Fruit fly (Drosophila melanogaster): ENCODE measurements around the gene Top1.

Gene Top1

dm6 chrX:15296969-15297816, 22.1 kb upstream of the Top1 start, which contains the start of gene gce (continued):
- TF ChIP-seq YL-1 (GFP tag; optimal IDR thresholded peaks at IDR 0.05) (no peak), Dll (GFP tag; IDR thresholded peaks at IDR 0.05; ENCODE audit: partially characterized antibody) (no peak), TFAM (GFP tag; optimal IDR thresholded peaks at IDR 0.05) (no peak), corto (GFP tag; optimal IDR thresholded peaks at IDR 0.05) (no peak), sd (tag; optimal IDR thresholded peaks at IDR 0.05) (peak; percentile 5), CG4282 (GFP tag; optimal IDR thresholded peaks at IDR 0.05) (no peak), exex (tag; optimal IDR thresholded peaks at IDR 0.05) (no peak), Spps (tag; optimal IDR thresholded peaks at IDR 0.05) (no peak), CG10462 (GFP tag; optimal IDR thresholded peaks at IDR 0.05) (no peak), gsb-n (tag; optimal IDR thresholded peaks at IDR 0.05) (no peak), CG2116 (GFP tag; optimal IDR thresholded peaks at IDR 0.05) (no peak), CG6654 (GFP tag; optimal IDR thresholded peaks at IDR 0.05) (peak; percentile 22), zfh1 (GFP tag; IDR thresholded peaks at IDR 0.05) (no peak), br (optimal IDR thresholded peaks at IDR 0.05) (no peak), CG15601 (tag; optimal IDR thresholded peaks at IDR 0.05) (no peak), CG7987 (GFP tag; optimal IDR thresholded peaks at IDR 0.05) (no peak), sim (GFP tag; IDR thresholded peaks at IDR 0.05) (no peak), CG14710 (tag; optimal IDR thresholded peaks at IDR 0.05) (no peak), CG8765 (GFP tag; IDR thresholded peaks at IDR 0.05) (no peak), ase (GFP tag; IDR thresholded peaks at IDR 0.05) (no peak), MBD-R2 (GFP tag; IDR thresholded peaks at IDR 0.05) (0 out of 2 replicates have a peak, but pooled peaks have one; percentile 5), nau (GFP tag; optimal IDR thresholded peaks at IDR 0.05) (no peak), CG8281 (tag; optimal IDR thresholded peaks at IDR 0.05) (peak; percentile 18), sr (GFP tag; IDR thresholded peaks at IDR 0.05) (no peak), CG2678 (tag; optimal IDR thresholded peaks at IDR 0.05) (peak; percentile 87), zen2 (GFP tag; IDR thresholded peaks at IDR 0.05; ENCODE audit: partially characterized antibody) (no peak), ash1 (GFP tag; optimal IDR thresholded peaks at IDR 0.05) (no peak), Optix (GFP tag; IDR thresholded peaks at IDR 0.05) (no peak), CTCF (GFP tag; optimal IDR thresholded peaks at IDR 0.05) (no peak), CG3995 (GFP tag; optimal IDR thresholded peaks at IDR 0.05) (no peak), CG30020 (tag; optimal IDR thresholded peaks at IDR 0.05) (no peak), abd-A (tag; optimal IDR thresholded peaks at IDR 0.05) (no peak), grn (GFP tag; optimal IDR thresholded peaks at IDR 0.05) (no peak), Doc3 (GFP tag; IDR thresholded peaks at IDR 0.05; ENCODE audit: partially characterized antibody) (no peak), CG17612 (GFP tag; IDR thresholded peaks at IDR 0.05) (no peak), sima (GFP tag; optimal IDR thresholded peaks at IDR 0.05) (no peak), lbe (GFP tag; optimal IDR thresholded peaks at IDR 0.05) (no peak), CG12299 (tag; optimal IDR thresholded peaks at IDR 0.05) (no peak), CG13624 (GFP tag; optimal IDR thresholded peaks at IDR 0.05) (no peak), dati (GFP tag; IDR thresholded peaks at IDR 0.05) (no peak), btn (GFP tag; optimal IDR thresholded peaks at IDR 0.05) (no peak), pfk (GFP tag; optimal IDR thresholded peaks at IDR 0.05) (no peak), CG33557 (GFP tag; optimal IDR thresholded peaks at IDR 0.05) (no peak), CG10147 (GFP tag; optimal IDR thresholded peaks at IDR 0.05) (peak; percentile 40), Meics (GFP tag; optimal IDR thresholded peaks at IDR 0.05) (peak; percentile 77), CG13123 (GFP tag; optimal IDR thresholded peaks at IDR 0.05) (no peak), NK7.1 (GFP tag; optimal IDR thresholded peaks at IDR 0.05) (no peak), CG7372 (GFP tag; IDR thresholded peaks at IDR 0.05) (peak; percentile 64), CG6813 (GFP tag; optimal IDR thresholded peaks at IDR 0.05) (peak; percentile 12), tx (GFP tag; optimal IDR thresholded peaks at IDR 0.05) (no peak)
